Fruit fly (Drosophila melanogaster) whole organism, wandering third instar larva: ENCODE measurements around the gene CG5446.

Source experiments
- Abd-B ChIP-seq: fragments of >200 bp; optimal IDR thresholded peaks from 2 replicates; lab custom pipeline; 2017; ENCODE audit warnings: missing biosample characterization, missing genetic modification characterization
- CrebA ChIP-seq: fragments of 200-800 bp; sonication (Bioruptor generic); optimal IDR thresholded peaks from 2 replicates; lab custom pipeline; 2016; ENCODE audit warnings: missing biosample characterization, mild to moderate bottlenecking, missing genetic modification characterization, borderline replicate concordance
- Hr83 ChIP-seq: fragments of 200-300 bp; sonication (Bioruptor generic); optimal IDR thresholded peaks from 2 replicates; lab custom pipeline; 2016; ENCODE audit warnings: missing biosample characterization, mild to moderate bottlenecking, missing genetic modification characterization, moderate library complexity; ENCODE audit not compliant: poor library complexity, severe bottlenecking
- Myc ChIP-seq: fragments of >200 bp; optimal IDR thresholded peaks from 2 replicates; lab custom pipeline; 2017
- N ChIP-seq: fragments of >200 bp; optimal IDR thresholded peaks from 2 replicates; lab custom pipeline; 2018; ENCODE audit warnings: missing biosample characterization, missing external identifiers, missing genetic modification characterization
- Sp1 ChIP-seq: fragments of 200-800 bp; sonication (Bioruptor generic); optimal IDR thresholded peaks from 3 replicates; lab custom pipeline; 2019; ENCODE audit warnings: missing biosample characterization, mild to moderate bottlenecking, missing genetic modification characterization, moderate library complexity
- brk ChIP-seq: fragments of 200-800 bp; sonication (Bioruptor generic); optimal IDR thresholded peaks from 2 replicates; lab custom pipeline; 2016; ENCODE audit warnings: missing biosample characterization, mild to moderate bottlenecking, missing genetic modification characterization
- dl ChIP-seq, 2 experiments: fragments of 175-275, 200-275 bp in 1 of 2; fragments of 200-275 bp in 1 of 2; sonication (Bioruptor generic); optimal IDR thresholded peaks; lab custom pipeline; 2018; ENCODE audit warnings: mild to moderate bottlenecking in 2 of 2, missing biosample characterization in 2 of 2, missing genetic modification characterization in 2 of 2, moderate library complexity in 2 of 2; ENCODE audit not compliant: partially characterized antibody in 2 of 2, insufficient read depth in 1 of 2
- dsf ChIP-seq: sonication (Bioruptor generic); optimal IDR thresholded peaks from 2 replicates; lab custom pipeline; 2016; ENCODE audit warnings: missing biosample characterization, missing genetic modification characterization, borderline replicate concordance
- fru ChIP-seq: fragments of 200-800 bp; sonication (Bioruptor generic); optimal IDR thresholded peaks from 3 replicates; lab custom pipeline; 2016; ENCODE audit warnings: missing biosample characterization, mild to moderate bottlenecking, missing genetic modification characterization
- h ChIP-seq: fragments of 200-800 bp; sonication (Bioruptor generic); optimal IDR thresholded peaks from 3 replicates; lab custom pipeline; 2016; ENCODE audit warnings: missing biosample characterization, mild to moderate bottlenecking, missing genetic modification characterization
- pan ChIP-seq: fragments of >200 bp; optimal IDR thresholded peaks from 2 replicates; lab custom pipeline; 2017
- psq ChIP-seq: fragments of 200-800 bp; sonication (Bioruptor generic); optimal IDR thresholded peaks from 3 replicates; lab custom pipeline; 2017; ENCODE audit warnings: missing biosample characterization, mild to moderate bottlenecking, missing genetic modification characterization, moderate library complexity

dm6 chr2L:12430792-12431191 lies 3.3 kb upstream of the CG5446 start, which contains the start of gene CG5435:
- TF ChIP-seq Hr83 (GFP tag; lab: Kevin White, UChicago) (no peak), h (GFP tag; lab: Kevin White, UChicago) (no peak), CrebA (no peak), dsf (no peak), pan (lab: Kevin White, UChicago) (no peak), N (GFP tag; lab: Kevin White, UChicago) (no peak), Abd-B (no peak), fru (GFP tag; lab: Kevin White, UChicago) (no peak), Sp1 (no peak), brk (GFP tag; lab: Kevin White, UChicago) (no peak), psq (no peak), Myc (lab: Kevin White, UChicago) (no peak), dl (GFP tag; optimal IDR thresholded peaks at IDR 0.05; lab: Kevin White, UChicago; ENCODE audit: insufficient read depth in 1 of 2, partially characterized antibody in 2 of 2) (no peak)
